Fruit fly (Drosophila melanogaster) Kc167 (cell line): ENCODE results near the gene muc.

Experiments used
- Sin3A ChIP-seq: fragments of >200 bp; optimal IDR thresholded peaks from 2 replicates; lab custom pipeline; 2018; ENCODE audit warnings: missing external identifiers
- h ChIP-seq: fragments of >200 bp; optimal IDR thresholded peaks from 3 replicates; lab custom pipeline; 2018; ENCODE audit warnings: missing external identifiers
- insv ChIP-seq: fragments of >200 bp; optimal IDR thresholded peaks from 3 replicates; lab custom pipeline; 2018; ENCODE audit warnings: missing external identifiers
- psq ChIP-seq: fragments of >200 bp; optimal IDR thresholded peaks from 2 replicates; lab custom pipeline; 2017; ENCODE audit warnings: missing external identifiers
- ttk ChIP-seq: sonication (Bioruptor generic); optimal IDR thresholded peaks from 2 replicates; lab custom pipeline; 2017; ENCODE audit warnings: missing external identifiers

DNA sequence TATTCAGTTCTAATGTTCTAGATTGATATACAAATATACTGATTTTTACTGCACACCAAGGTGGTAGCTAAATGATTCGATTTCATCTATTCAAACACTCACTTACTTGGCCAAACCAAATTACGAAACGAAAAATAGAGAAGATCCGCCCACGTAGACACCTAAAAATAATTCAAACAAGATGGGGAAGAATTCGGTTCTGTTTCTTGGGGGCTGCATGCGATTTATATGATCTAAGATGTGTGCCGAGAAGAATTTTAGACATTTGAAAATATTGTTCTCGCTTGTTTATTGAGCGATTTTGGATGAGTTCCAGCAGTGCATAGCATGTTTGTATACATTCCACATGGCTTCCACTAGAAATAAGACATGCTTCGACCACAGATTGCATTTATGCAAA lies 19.0 kb upstream of the muc start:
- TF ChIP-seq h (lab: Kevin White, UChicago) (no peak), psq (lab: Kevin White, UChicago) (no peak), Sin3A (lab: Kevin White, UChicago) (no peak), ttk (lab: Kevin White, UChicago) (no peak), insv (lab: Kevin White, UChicago) (no peak)
